Worm (Caenorhabditis elegans) whole organism, late embryonic: ENCODE results near the gene pigt-1.

Source experiments
- K09A11.1 ChIP-seq: sonication (generic microtip); optimal IDR thresholded peaks from 2 replicates; lab custom pipeline; 2017; ENCODE audit warnings: antibody characterized with exemption, mild to moderate bottlenecking, missing genetic modification characterization, missing compliant biosample characterization; ENCODE audit not compliant: insufficient read depth
- T23F11.4 ChIP-seq: fragments of 200-800 bp; sonication (Bioruptor generic); optimal IDR thresholded peaks from 2 replicates; lab custom pipeline; 2018; ENCODE audit warnings: mild to moderate bottlenecking, missing genetic modification characterization, missing compliant biosample characterization
- Y22D7AL.16 ChIP-seq: sonication (generic microtip); optimal IDR thresholded peaks from 2 replicates; lab custom pipeline; 2016; ENCODE audit warnings: missing genetic modification characterization, missing compliant biosample characterization
- ahr-1 ChIP-seq: sonication (generic microtip); optimal IDR thresholded peaks from 2 replicates; lab custom pipeline; 2016; ENCODE audit warnings: missing genetic modification characterization, missing compliant biosample characterization
- ama-1 ChIP-seq: fragments of 150-350 bp; optimal IDR thresholded peaks from 2 replicates; lab custom pipeline; 2014
- ceh-18 ChIP-seq: sonication (generic microtip); optimal IDR thresholded peaks from 2 replicates; lab custom pipeline; 2016; ENCODE audit warnings: missing genetic modification characterization, missing compliant biosample characterization
- ceh-22 ChIP-seq: sonication (generic microtip); optimal IDR thresholded peaks from 2 replicates; lab custom pipeline; 2017; ENCODE audit warnings: missing biosample characterization, missing genetic modification characterization
- ceh-24 ChIP-seq: sonication (generic microtip); optimal IDR thresholded peaks from 2 replicates; lab custom pipeline; 2016; ENCODE audit warnings: mild to moderate bottlenecking, missing genetic modification characterization, missing compliant biosample characterization
- ceh-34 ChIP-seq: sonication (generic microtip); optimal IDR thresholded peaks from 2 replicates; lab custom pipeline; 2016; ENCODE audit warnings: mild to moderate bottlenecking, missing genetic modification characterization, missing compliant biosample characterization
- ceh-45 ChIP-seq: fragments of 200-800 bp; sonication (Bioruptor generic); IDR thresholded peaks from 2 replicates; pipeline ENCODE4 v1.3.6; 2022; ENCODE audit warnings: missing genetic modification reagents, missing genetic modification characterization, missing compliant biosample characterization
- ceh-48 ChIP-seq: sonication (generic microtip); optimal IDR thresholded peaks from 2 replicates; lab custom pipeline; 2016; ENCODE audit warnings: missing genetic modification characterization, inconsistent platforms, missing compliant biosample characterization
- ceh-6 ChIP-seq: fragments of 200-800 bp; sonication (Bioruptor generic); optimal IDR thresholded peaks from 2 replicates; lab custom pipeline; 2018; ENCODE audit warnings: mild to moderate bottlenecking, missing genetic modification characterization, missing compliant biosample characterization
- ceh-9 ChIP-seq: sonication (generic microtip); optimal IDR thresholded peaks from 2 replicates; lab custom pipeline; 2016; ENCODE audit warnings: mild to moderate bottlenecking, missing genetic modification characterization, inconsistent platforms, missing compliant biosample characterization
- ets-4 ChIP-seq: sonication (generic microtip); optimal IDR thresholded peaks from 2 replicates; lab custom pipeline; 2016; ENCODE audit warnings: missing genetic modification characterization, missing compliant biosample characterization
- eyg-1 ChIP-seq: sonication (generic microtip); optimal IDR thresholded peaks from 2 replicates; lab custom pipeline; 2016; ENCODE audit warnings: missing genotype, missing genetic modification characterization, missing compliant biosample characterization
- fax-1 ChIP-seq: sonication (generic microtip); optimal IDR thresholded peaks from 2 replicates; lab custom pipeline; 2016; ENCODE audit warnings: missing genotype, missing genetic modification characterization, missing compliant biosample characterization
- fkh-10 ChIP-seq: fragments of 150-350 bp; optimal IDR thresholded peaks from 2 replicates; lab custom pipeline; 2014; ENCODE audit warnings: missing biosample characterization, missing genetic modification reagents, missing genetic modification characterization
- hlh-13 ChIP-seq: fragments of 200-800 bp; sonication (Bioruptor generic); optimal IDR thresholded peaks from 2 replicates; lab custom pipeline; 2018; ENCODE audit warnings: mild to moderate bottlenecking, missing genetic modification characterization, missing compliant biosample characterization
- hlh-15 ChIP-seq: sonication (generic microtip); optimal IDR thresholded peaks from 2 replicates; lab custom pipeline; 2016; ENCODE audit warnings: missing genetic modification characterization, missing compliant biosample characterization
- hlh-30 ChIP-seq: sonication (generic microtip); optimal IDR thresholded peaks from 2 replicates; lab custom pipeline; 2017; ENCODE audit warnings: antibody characterized with exemption, missing genetic modification characterization, missing compliant biosample characterization; ENCODE audit not compliant: insufficient read depth
- hlh-6 ChIP-seq: sonication (generic microtip); optimal IDR thresholded peaks from 2 replicates; lab custom pipeline; 2016; ENCODE audit warnings: missing genotype, missing genetic modification characterization, missing compliant biosample characterization
- hlh-8 ChIP-seq: sonication (generic microtip); optimal IDR thresholded peaks from 2 replicates; lab custom pipeline; 2016; ENCODE audit warnings: missing genotype, missing genetic modification characterization, missing compliant biosample characterization
- lim-6 ChIP-seq: sonication (generic microtip); optimal IDR thresholded peaks from 2 replicates; lab custom pipeline; 2016; ENCODE audit warnings: missing genetic modification characterization, missing compliant biosample characterization
- lin-11 ChIP-seq: fragments of 200-800 bp; sonication (Bioruptor generic); optimal IDR thresholded peaks from 2 replicates; lab custom pipeline; 2018; ENCODE audit warnings: mild to moderate bottlenecking, missing genetic modification characterization, missing compliant biosample characterization
- mec-3 ChIP-seq: sonication (generic microtip); optimal IDR thresholded peaks from 2 replicates; lab custom pipeline; 2016; ENCODE audit warnings: borderline replicate concordance, missing genetic modification characterization, missing compliant biosample characterization
- nfya-1 ChIP-seq: sonication (generic microtip); optimal IDR thresholded peaks from 2 replicates; lab custom pipeline; 2017; ENCODE audit warnings: missing genetic modification characterization, mild to moderate bottlenecking, missing compliant biosample characterization, antibody characterized with exemption, moderate library complexity
- nhr-232 ChIP-seq: sonication (generic microtip); optimal IDR thresholded peaks from 2 replicates; lab custom pipeline; 2016; ENCODE audit warnings: missing genetic modification characterization, missing compliant biosample characterization
- npax-4 ChIP-seq: sonication (generic microtip); optimal IDR thresholded peaks from 2 replicates; lab custom pipeline; 2016; ENCODE audit warnings: missing genetic modification characterization, missing compliant biosample characterization
- pha-4 ChIP-seq: fragments of 150-350 bp; optimal IDR thresholded peaks from 2 replicates; lab custom pipeline; 2018; ENCODE audit warnings: missing biosample characterization, missing genetic modification reagents, missing genetic modification characterization
- pros-1 ChIP-seq: fragments of 150-350 bp; optimal IDR thresholded peaks from 2 replicates; lab custom pipeline; 2014; ENCODE audit warnings: missing biosample characterization, missing genetic modification reagents, missing genetic modification characterization
- ref-2 ChIP-seq: sonication (generic microtip); optimal IDR thresholded peaks from 2 replicates; lab custom pipeline; 2016; ENCODE audit warnings: missing genetic modification characterization, missing compliant biosample characterization
- sdc-2 ChIP-seq: sonication (generic microtip); optimal IDR thresholded peaks from 2 replicates; lab custom pipeline; 2016; ENCODE audit warnings: missing genotype, missing genetic modification characterization, missing compliant biosample characterization
- sox-2 ChIP-seq: fragments of 200-800 bp; sonication (Bioruptor generic); IDR thresholded peaks from 2 replicates; pipeline ENCODE4 v1.3.6; 2022; ENCODE audit warnings: missing genetic modification reagents, missing genetic modification characterization, missing compliant biosample characterization
- syd-9 ChIP-seq: sonication (generic microtip); optimal IDR thresholded peaks from 2 replicates; lab custom pipeline; 2016; ENCODE audit warnings: mild to moderate bottlenecking, missing genetic modification characterization, moderate library complexity, missing compliant biosample characterization
- tbx-2 ChIP-seq: sonication (generic microtip); optimal IDR thresholded peaks from 2 replicates; lab custom pipeline; 2016; ENCODE audit warnings: missing genetic modification characterization, missing compliant biosample characterization
- tbx-7 ChIP-seq: sonication (generic microtip); optimal IDR thresholded peaks from 2 replicates; lab custom pipeline; 2016; ENCODE audit warnings: missing genotype, missing genetic modification characterization, missing compliant biosample characterization
- unc-42 ChIP-seq: sonication (generic microtip); optimal IDR thresholded peaks from 2 replicates; lab custom pipeline; 2016; ENCODE audit warnings: missing genotype, missing genetic modification characterization, missing compliant biosample characterization
- unc-55 ChIP-seq: sonication (generic microtip); optimal IDR thresholded peaks from 2 replicates; lab custom pipeline; 2017; ENCODE audit warnings: missing biosample characterization, missing genetic modification reagents, missing genetic modification characterization
- unc-86 ChIP-seq: sonication (generic microtip); optimal IDR thresholded peaks from 2 replicates; lab custom pipeline; 2016; ENCODE audit warnings: missing genetic modification characterization, missing compliant biosample characterization
- ztf-16 ChIP-seq: sonication (generic microtip); optimal IDR thresholded peaks from 2 replicates; lab custom pipeline; 2017; ENCODE audit warnings: missing genetic modification characterization, missing compliant biosample characterization

pigt-1 gene

DNA sequence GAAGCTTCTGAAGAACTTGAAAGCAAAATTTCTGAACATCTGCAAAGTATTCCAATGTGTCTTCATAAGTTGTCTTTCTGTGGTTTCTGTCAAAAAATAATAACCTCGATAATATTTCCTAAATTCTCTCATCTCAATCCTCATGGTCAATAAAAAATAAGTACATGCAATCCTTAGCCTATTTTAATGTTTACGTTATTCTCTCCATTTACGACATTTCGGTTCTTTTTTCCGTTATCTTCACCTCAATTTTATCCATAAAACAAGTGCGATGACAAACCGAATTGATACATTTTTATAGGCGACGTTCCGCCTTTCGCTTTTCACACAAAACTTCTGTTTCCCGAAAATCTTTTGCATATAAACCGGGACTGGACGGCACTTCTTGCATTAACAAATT lies 9.1 kb downstream of the pigt-1 start, which contains the start of gene col-153:
col-153 (plus strand) TSS at position 301 of the 400 bp plus-strand sequence.
- TF ChIP-seq tbx-2 (tag; lab: Kevin White, UChicago) (no peak), tbx-7 (tag; lab: Kevin White, UChicago) (no peak), hlh-6 (tag; lab: Kevin White, UChicago) (no peak), sox-2 (GFP tag; lab: Robert Waterston, UW) (no peak), ref-2 (tag; lab: Kevin White, UChicago) (no peak), hlh-30 (tag; lab: Kevin White, UChicago) (no peak), fkh-10 (GFP tag; lab: Kevin White, UChicago) (no peak), K09A11.1 (tag; lab: Kevin White, UChicago) (no peak), ceh-22 (tag; lab: Kevin White, UChicago) (no peak), nfya-1 (tag; lab: Kevin White, UChicago) (no peak), sdc-2 (tag; lab: Kevin White, UChicago) (no peak), ceh-45 (no peak), mec-3 (tag; lab: Kevin White, UChicago) (no peak), hlh-8 (tag; lab: Kevin White, UChicago) (no peak), ets-4 (tag; lab: Kevin White, UChicago) (no peak), unc-86 (tag; lab: Kevin White, UChicago) (no peak), ceh-24 (tag; lab: Kevin White, UChicago) (no peak), unc-42 (tag; lab: Kevin White, UChicago) (no peak), Y22D7AL.16 (no peak)

DNA sequence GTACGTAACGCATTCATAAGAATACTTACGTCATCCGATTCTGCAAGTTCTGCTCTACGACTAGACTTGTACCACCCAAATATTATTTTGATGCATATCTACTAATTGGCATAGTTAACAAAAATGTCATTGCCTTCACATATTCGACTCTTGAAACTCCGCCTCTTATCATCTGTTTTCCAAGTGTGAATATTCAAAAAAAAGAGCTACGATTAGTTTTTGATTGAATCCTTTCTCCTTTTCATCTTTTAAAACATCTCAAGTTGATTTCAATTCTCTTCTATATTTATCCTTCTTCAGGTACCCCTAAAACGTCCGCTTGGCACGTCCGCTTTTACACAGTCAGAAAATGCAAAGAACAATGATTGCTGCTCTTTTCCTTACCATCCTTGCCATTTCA lies 10.7 kb downstream of the pigt-1 start, which contains the start of gene F17C11.2:
F17C11.2 (plus strand) TSS at position 301 of the 400 bp plus-strand sequence.
- no peak for TF ChIP-seq syd-9 (tag; lab: Kevin White, UChicago)
- no peak for TF ChIP-seq ceh-24 (tag; lab: Kevin White, UChicago)
- no peak for TF ChIP-seq ceh-18 (tag; lab: Kevin White, UChicago)
- no peak for TF ChIP-seq eyg-1 (tag; lab: Kevin White, UChicago)
- TF ChIP-seq unc-55 (GFP tag; lab: Kevin White, UChicago), result no peak
- no peak for TF ChIP-seq ceh-48 (tag; lab: Kevin White, UChicago)
- no peak for TF ChIP-seq ceh-34 (tag; lab: Kevin White, UChicago)
- no peak for TF ChIP-seq hlh-15
- no peak for TF ChIP-seq hlh-6 (tag; lab: Kevin White, UChicago)
- TF ChIP-seq ceh-22 (tag; lab: Kevin White, UChicago), result no peak
- TF ChIP-seq fax-1 (tag; lab: Kevin White, UChicago), result no peak
- TF ChIP-seq ceh-9 (tag; lab: Kevin White, UChicago), result no peak
- no peak for TF ChIP-seq lin-11 (tag; lab: Kevin White, UChicago)

DNA sequence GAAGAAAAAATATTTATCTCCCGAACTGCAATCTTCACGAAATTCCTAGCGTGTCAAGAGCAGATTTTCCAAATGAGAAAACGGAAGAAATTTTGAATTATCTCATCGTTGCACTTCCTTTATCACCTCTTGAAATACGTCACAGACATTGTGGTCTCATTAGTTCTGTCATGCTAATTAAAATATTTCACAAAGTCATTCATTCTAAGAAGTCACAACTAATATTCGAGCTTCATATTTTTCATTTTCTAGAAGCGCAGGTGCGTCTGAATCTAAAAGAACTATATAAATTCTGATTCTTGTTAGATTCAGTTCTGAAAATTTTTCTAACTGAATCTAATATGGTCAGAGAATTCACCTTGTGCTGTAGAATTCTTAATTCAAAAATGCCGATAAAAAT lies 11.4 kb downstream of the pigt-1 start:
- TF ChIP-seq sdc-2 (tag; lab: Kevin White, UChicago), result no peak
- no peak for TF ChIP-seq ceh-6 (GFP tag; lab: Kevin White, UChicago)
- TF ChIP-seq ceh-22 (tag; lab: Kevin White, UChicago), result no peak
- no peak for TF ChIP-seq pha-4
- TF ChIP-seq T23F11.4 (GFP tag; lab: Kevin White, UChicago), result no peak
- TF ChIP-seq npax-4, result no peak
- no peak for TF ChIP-seq tbx-2 (tag; lab: Kevin White, UChicago)
- no peak for TF ChIP-seq Y22D7AL.16
- no peak for TF ChIP-seq pros-1
- TF ChIP-seq ztf-16 (tag; lab: Kevin White, UChicago), result no peak
- TF ChIP-seq lim-6 (tag; lab: Kevin White, UChicago), result no peak
- no peak for TF ChIP-seq nhr-232 (tag; lab: Kevin White, UChicago)
- no peak for TF ChIP-seq ama-1 (lab: Kevin White, UChicago)
- TF ChIP-seq ahr-1 (tag; lab: Kevin White, UChicago), result no peak
- no peak for TF ChIP-seq hlh-13 (GFP tag; lab: Kevin White, UChicago)
- TF ChIP-seq ceh-34 (tag; lab: Kevin White, UChicago), result no peak
- no peak for TF ChIP-seq sox-2 (GFP tag; lab: Robert Waterston, UW)
- TF ChIP-seq ets-4 (tag; lab: Kevin White, UChicago), result no peak
- no peak for TF ChIP-seq ceh-45
